Worm (Caenorhabditis elegans): ENCODE results near the gene fbxa-35.

Gene fbxa-35

ce11 chrIII:1314283-1314682 is 18.8 kb downstream of the fbxa-35 start:
- no peak for TF ChIP-seq efl-1 (optimal IDR thresholded peaks at IDR 0.05)
- peak in 1 of 2 experiments; percentile 24 for TF ChIP-seq efl-1 (GFP tag; optimal IDR thresholded peaks at IDR 0.05 in 1 of 2)
- no peak for TF ChIP-seq nhr-20 (tag; optimal IDR thresholded peaks at IDR 0.05)
- no peak for TF ChIP-seq aha-1 (tag; optimal IDR thresholded peaks at IDR 0.05)
- no peak for TF ChIP-seq dpl-1 (GFP tag; optimal IDR thresholded peaks at IDR 0.05)
- no peak for TF ChIP-seq sptf-1 (tag; optimal IDR thresholded peaks at IDR 0.05)

ce11 chrIII:1315038-1315437 is 19.6 kb downstream of the fbxa-35 start, which contains the start of the genes fbxa-80 and fbxa-19:
Gene fbxa-80, minus strand, starts transcription at chrIII:1315210.
Gene fbxa-19, plus strand, starts transcription at chrIII:1315401.
- TF ChIP-seq fos-1 (tag; optimal IDR thresholded peaks at IDR 0.05) (no peak), Y116A8C.19 (tag; optimal IDR thresholded peaks at IDR 0.05; ENCODE audit: borderline replicate concordance) (no peak), unc-30 (tag; optimal IDR thresholded peaks at IDR 0.05) (no peak), lin-13 (GFP tag; optimal IDR thresholded peaks at IDR 0.05) (no peak), elt-2 (tag; optimal IDR thresholded peaks at IDR 0.05) (peak; percentile 33), dpl-1 (GFP tag; optimal IDR thresholded peaks at IDR 0.05) (no peak)

ce11 chrIII:1321561-1321960 is 26.1 kb downstream of the fbxa-35 start, which contains the start of gene fbxa-15:
Gene fbxa-15, minus strand, starts transcription at chrIII:1321661.
- TF ChIP-seq ztf-11 (tag; optimal IDR thresholded peaks at IDR 0.05) = no peak
- TF ChIP-seq ztf-4 (tag; optimal IDR thresholded peaks at IDR 0.05) = no peak
- TF ChIP-seq hlh-4 (tag; optimal IDR thresholded peaks at IDR 0.05) = no peak
- no peak for TF ChIP-seq ceh-8 (GFP tag; optimal IDR thresholded peaks at IDR 0.05)
- no peak for TF ChIP-seq nhr-28 (tag; optimal IDR thresholded peaks at IDR 0.05)
- no peak for TF ChIP-seq elt-3 (tag; optimal IDR thresholded peaks at IDR 0.05)
- TF ChIP-seq ceh-82 (tag; optimal IDR thresholded peaks at IDR 0.05) = no peak
- no peak for TF ChIP-seq lin-15B (tag; optimal IDR thresholded peaks at IDR 0.05)
- TF ChIP-seq rnt-1 (tag; optimal IDR thresholded peaks at IDR 0.05) = no peak
- TF ChIP-seq sup-37 (GFP tag; optimal IDR thresholded peaks at IDR 0.05) = no peak
- TF ChIP-seq nhr-77 (tag; optimal IDR thresholded peaks at IDR 0.05) = no peak

- TF ChIP-seq pax-3 (tag; optimal IDR thresholded peaks at IDR 0.05) (peak; percentile 16), elt-2 (tag; optimal IDR thresholded peaks at IDR 0.05) (peak; percentile 92), pqm-1 (tag; optimal IDR thresholded peaks at IDR 0.05) (peak; percentile 89), dsc-1 (tag; optimal IDR thresholded peaks at IDR 0.05) (no peak), lsy-2 (tag; optimal IDR thresholded peaks at IDR 0.05) (peak in 1 of 2 experiments; percentile 20)
These were observed 28.1 kb downstream of the fbxa-35 start for ce11 chrIII:1323555-1323954.

ce11 chrIII:1324513-1324912 is 29.0 kb downstream of the fbxa-35 start, which contains the start of gene fbxa-14:
Gene fbxa-14, minus strand, starts transcription at chrIII:1324613.
- no peak for TF ChIP-seq Y116A8C.19 (tag; optimal IDR thresholded peaks at IDR 0.05; ENCODE audit: borderline replicate concordance)
- no peak for TF ChIP-seq fkh-8 (tag; optimal IDR thresholded peaks at IDR 0.05)
- no peak for TF ChIP-seq sptf-1 (tag; optimal IDR thresholded peaks at IDR 0.05)
- TF ChIP-seq mdl-1 (tag; optimal IDR thresholded peaks at IDR 0.05) = no peak
- TF ChIP-seq snpc-4 (tag; optimal IDR thresholded peaks at IDR 0.05) = no peak
- TF ChIP-seq ztf-11 (tag; optimal IDR thresholded peaks at IDR 0.05) = no peak
- no peak for TF ChIP-seq mep-1 (tag; optimal IDR thresholded peaks at IDR 0.05)
- no peak for TF ChIP-seq fos-1 (tag; optimal IDR thresholded peaks at IDR 0.05)
- no peak for TF ChIP-seq efl-1 (optimal IDR thresholded peaks at IDR 0.05)
- no peak for TF ChIP-seq efl-1 (GFP tag; optimal IDR thresholded peaks at IDR 0.05 in 1 of 2)
- TF ChIP-seq sox-4 (tag; optimal IDR thresholded peaks at IDR 0.05) = no peak
- TF ChIP-seq pqm-1 (tag; optimal IDR thresholded peaks at IDR 0.05) = no peak

ce11 chrIII:1326490-1326889 is 31.0 kb downstream of the fbxa-35 start, which contains the start of gene Y82E9BL.18:
Gene Y82E9BL.18, plus strand, starts transcription at chrIII:1326790.
- TF ChIP-seq grh-1 (GFP tag; IDR thresholded peaks at IDR 0.05) (no peak), hlh-4 (tag; optimal IDR thresholded peaks at IDR 0.05) (no peak), skn-1 (tag; optimal IDR thresholded peaks at IDR 0.05) (no peak), fkh-4 (tag; optimal IDR thresholded peaks at IDR 0.05; ENCODE audit: borderline replicate concordance) (no peak), elt-3 (tag; optimal IDR thresholded peaks at IDR 0.05) (no peak), efl-3 (GFP tag; optimal IDR thresholded peaks at IDR 0.05) (no peak), unc-98 (GFP tag; IDR thresholded peaks at IDR 0.05) (no peak), tbx-2 (tag; optimal IDR thresholded peaks at IDR 0.05) (no peak), isw-1 (GFP tag; IDR thresholded peaks at IDR 0.05) (no peak)

Measured in whole organism, L1 larva.